Worm (Caenorhabditis elegans) whole organism, L3 larva: ENCODE data around the gene C27C12.1.

Experiments
- ama-1 ChIP-seq: fragments of 150-350 bp; optimal IDR thresholded peaks from 2 replicates; lab custom pipeline; 2018
- ceh-9 ChIP-seq: sonication (generic microtip); optimal IDR thresholded peaks from 2 replicates; lab custom pipeline; 2018; ENCODE audit warnings: missing biosample characterization, missing genetic modification characterization
- hmg-11 ChIP-seq: sonication (generic microtip); optimal IDR thresholded peaks from 2 replicates; lab custom pipeline; 2016; ENCODE audit warnings: missing genetic modification characterization, missing compliant biosample characterization
- nhr-11 ChIP-seq: fragments of 150-350 bp; optimal IDR thresholded peaks from 2 replicates; lab custom pipeline; 2014; ENCODE audit warnings: missing biosample characterization, missing genetic modification characterization
- skn-1 ChIP-seq: fragments of 150-350 bp; optimal IDR thresholded peaks from 2 replicates; lab custom pipeline; 2014; ENCODE audit warnings: missing biosample characterization, missing genetic modification characterization
- snpc-4 ChIP-seq: fragments of 150-350 bp; optimal IDR thresholded peaks from 2 replicates; lab custom pipeline; 2014; ENCODE audit warnings: missing biosample characterization, missing genetic modification characterization
- unc-39 ChIP-seq: sonication (generic microtip); optimal IDR thresholded peaks from 4 replicates; lab custom pipeline; 2017; ENCODE audit warnings: missing biosample characterization, missing genetic modification characterization
- ztf-11 ChIP-seq: fragments of 150-350 bp; optimal IDR thresholded peaks from 2 replicates; lab custom pipeline; 2014; ENCODE audit warnings: missing biosample characterization, missing genetic modification characterization

DNA sequence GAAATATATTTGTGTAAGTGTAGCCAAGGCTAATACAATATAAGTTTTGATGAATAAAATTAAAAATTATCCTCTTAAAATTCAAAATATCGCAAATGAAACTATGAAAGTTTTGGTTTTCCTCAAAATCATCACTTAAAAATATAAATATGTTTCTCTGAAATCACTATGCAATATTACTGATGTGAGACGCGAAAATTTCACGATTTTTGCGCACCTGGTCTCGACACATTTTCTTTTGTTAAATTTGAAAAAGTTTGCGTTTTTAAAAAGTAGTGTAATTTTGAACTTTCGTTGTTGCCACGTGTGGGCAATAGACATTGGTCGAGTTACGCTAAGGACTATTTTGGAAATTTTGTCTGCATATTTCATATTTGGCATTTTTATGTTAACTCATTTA, 24.8 kb downstream of the C27C12.1 start:
- TF ChIP-seq skn-1 (no peak), unc-39 (no peak), nhr-11 (no peak), ztf-11 (tag; lab: Kevin White, UChicago) (no peak), hmg-11 (tag; lab: Kevin White, UChicago) (no peak), ama-1 (lab: Kevin White, UChicago) (no peak), snpc-4 (tag; lab: Kevin White, UChicago) (no peak), ceh-9 (tag; lab: Kevin White, UChicago) (no peak)
